Worm (Caenorhabditis elegans) whole organism, young adult: ENCODE data around the gene mpz-1.

Experiments
- B0019.2 ChIP-seq: fragments of 200-800 bp; sonication (Bioruptor generic); conservative IDR thresholded peaks from 2 replicates; pipeline ENCODE4 v1.3.6; 2022; ENCODE audit warnings: missing genetic modification reagents, missing genetic modification characterization, missing compliant biosample characterization
- B0035.1 ChIP-seq: sonication (generic microtip); optimal IDR thresholded peaks from 2 replicates; lab custom pipeline; 2016; ENCODE audit warnings: missing genetic modification characterization, mild to moderate bottlenecking, missing compliant biosample characterization, missing genotype, missing genetic modification reagents
- B0261.1 ChIP-seq: sonication (generic microtip); optimal IDR thresholded peaks from 2 replicates; lab custom pipeline; 2016; ENCODE audit warnings: mild to moderate bottlenecking, missing genetic modification characterization, moderate library complexity, missing compliant biosample characterization
- B0336.3 ChIP-seq: fragments of 200-800 bp; sonication (Bioruptor generic); IDR thresholded peaks from 2 replicates; pipeline ENCODE4 v1.3.6; 2022; ENCODE audit warnings: missing genetic modification characterization, missing compliant biosample characterization
- F22D6.2 ChIP-seq: sonication (generic microtip); optimal IDR thresholded peaks from 2 replicates; lab custom pipeline; 2016; ENCODE audit warnings: mild to moderate bottlenecking, missing genetic modification characterization, missing compliant biosample characterization
- F33H1.4 ChIP-seq: fragments of 200-800 bp; sonication (Bioruptor generic); IDR thresholded peaks from 2 replicates; pipeline ENCODE4 v1.3.6; 2022; ENCODE audit warnings: missing genetic modification reagents, missing genetic modification characterization, missing compliant biosample characterization
- F49E8.2 ChIP-seq: sonication (generic microtip); optimal IDR thresholded peaks from 3 replicates; lab custom pipeline; 2017; ENCODE audit warnings: missing genetic modification characterization, mild to moderate bottlenecking, missing compliant biosample characterization, antibody characterized with exemption, moderate library complexity; ENCODE audit not compliant: insufficient read depth
- K11D2.4 ChIP-seq: fragments of 200-800 bp; sonication (Bioruptor generic); IDR thresholded peaks from 2 replicates; pipeline ENCODE4 v1.3.6; 2022; ENCODE audit warnings: missing genetic modification reagents, missing genetic modification characterization, missing compliant biosample characterization
- T26A5.8 ChIP-seq: sonication (generic microtip); optimal IDR thresholded peaks from 2 replicates; lab custom pipeline; 2016; ENCODE audit warnings: missing genetic modification characterization, missing compliant biosample characterization
- akir-1 ChIP-seq: fragments of 200-800 bp; sonication (Bioruptor generic); optimal IDR thresholded peaks from 2 replicates; lab custom pipeline; 2018; ENCODE audit warnings: mild to moderate bottlenecking, missing genetic modification characterization, moderate library complexity, missing compliant biosample characterization
- cebp-1 ChIP-seq, 2 experiments: fragments of 200-800 bp in 1 of 2; sonication (Bioruptor generic) in 1 of 2; sonication (generic microtip) in 1 of 2; IDR thresholded peaks in 1 of 2; optimal IDR thresholded peaks in 1 of 2; 2 replicates each; pipeline versions ENCODE4 v1.3.6 to Lab custom; 2017 to 2022; ENCODE audit warnings: missing compliant biosample characterization in 2 of 2, missing genetic modification characterization in 2 of 2, mild to moderate bottlenecking in 1 of 2, missing genetic modification reagents in 1 of 2, moderate library complexity in 1 of 2
- ceh-100 ChIP-seq: fragments of 200-800 bp; sonication (Bioruptor generic); IDR thresholded peaks from 2 replicates; pipeline ENCODE4 v1.3.6; 2022; ENCODE audit warnings: missing genetic modification reagents, missing genetic modification characterization, missing compliant biosample characterization
- ceh-40 ChIP-seq: fragments of 200-800 bp; sonication (Bioruptor generic); IDR thresholded peaks from 2 replicates; pipeline ENCODE4 v1.3.6; 2022; ENCODE audit warnings: missing genetic modification characterization, missing compliant biosample characterization
- chd-7 ChIP-seq: sonication (generic microtip); optimal IDR thresholded peaks from 2 replicates; lab custom pipeline; 2016; ENCODE audit warnings: mild to moderate bottlenecking, missing genetic modification characterization, moderate library complexity, missing compliant biosample characterization
- dox-1 ChIP-seq: fragments of 200-800 bp; sonication (Bioruptor generic); IDR thresholded peaks from 2 replicates; pipeline ENCODE4 v1.3.6; 2022; ENCODE audit warnings: missing genetic modification reagents, missing genetic modification characterization, missing compliant biosample characterization
- dpl-1 ChIP-seq: fragments of 150-350 bp; optimal IDR thresholded peaks from 2 replicates; lab custom pipeline; 2014; ENCODE audit warnings: missing biosample characterization, missing genetic modification reagents, missing genetic modification characterization
- efl-1 ChIP-seq: fragments of 150-350 bp; optimal IDR thresholded peaks from 2 replicates; lab custom pipeline; 2014; ENCODE audit warnings: missing biosample characterization, missing genetic modification reagents, missing genetic modification characterization
- egl-18 ChIP-seq: fragments of 200-800 bp; sonication (Bioruptor generic); IDR thresholded peaks from 2 replicates; pipeline ENCODE4 v1.3.6; 2022; ENCODE audit warnings: missing genetic modification reagents, missing genetic modification characterization, missing compliant biosample characterization
- ekl-4 ChIP-seq: fragments of 200-800 bp; sonication (Bioruptor generic); IDR thresholded peaks from 2 replicates; pipeline ENCODE4 v1.3.6; 2022; ENCODE audit warnings: missing genetic modification reagents, missing genetic modification characterization, missing compliant biosample characterization
- him-1 ChIP-seq: sonication (generic microtip); optimal IDR thresholded peaks from 2 replicates; lab custom pipeline; 2016; ENCODE audit warnings: missing genotype, missing genetic modification reagents, missing genetic modification characterization, missing compliant biosample characterization
- lag-1 ChIP-seq: fragments of 200-800 bp; sonication (Bioruptor generic); IDR thresholded peaks from 2 replicates; pipeline ENCODE4 v1.3.6; 2022; ENCODE audit warnings: missing genetic modification reagents, missing genetic modification characterization, missing compliant biosample characterization
- lin-40 ChIP-seq: sonication (generic microtip); optimal IDR thresholded peaks from 2 replicates; lab custom pipeline; 2016; ENCODE audit warnings: missing genetic modification characterization, mild to moderate bottlenecking, missing compliant biosample characterization, missing genotype, missing genetic modification reagents
- lir-1 ChIP-seq: fragments of 200-800 bp; sonication (Bioruptor generic); conservative IDR thresholded peaks from 2 replicates; pipeline ENCODE4 v1.3.6; 2022; ENCODE audit warnings: missing genetic modification reagents, missing genetic modification characterization, missing compliant biosample characterization
- lsy-27 ChIP-seq: sonication (generic microtip); optimal IDR thresholded peaks from 2 replicates; lab custom pipeline; 2017; ENCODE audit warnings: missing genetic modification characterization, mild to moderate bottlenecking, missing compliant biosample characterization, antibody characterized with exemption, missing genotype, borderline replicate concordance; ENCODE audit not compliant: insufficient read depth
- madf-3 ChIP-seq: fragments of 200-800 bp; sonication (Bioruptor generic); IDR thresholded peaks from 2 replicates; pipeline ENCODE4 v1.3.6; 2022; ENCODE audit warnings: missing genetic modification reagents, missing genetic modification characterization, missing compliant biosample characterization
- madf-6 ChIP-seq: fragments of 200-800 bp; sonication (Bioruptor generic); IDR thresholded peaks from 2 replicates; pipeline ENCODE4 v1.3.6; 2022; ENCODE audit warnings: missing genetic modification reagents, missing genetic modification characterization, missing compliant biosample characterization
- mcd-1 ChIP-seq: fragments of 200-800 bp; sonication (Bioruptor generic); IDR thresholded peaks from 2 replicates; pipeline ENCODE4 v1.3.6; 2022; ENCODE audit warnings: missing genetic modification reagents, missing genetic modification characterization, missing compliant biosample characterization
- mes-4 ChIP-seq: sonication (generic microtip); optimal IDR thresholded peaks from 2 replicates; lab custom pipeline; 2016; ENCODE audit warnings: missing genotype, missing genetic modification characterization, missing compliant biosample characterization
- nfya-1 ChIP-seq: sonication (generic microtip); optimal IDR thresholded peaks from 2 replicates; lab custom pipeline; 2017; ENCODE audit warnings: antibody characterized with exemption, missing compliant biosample characterization, missing genetic modification characterization, borderline replicate concordance; ENCODE audit not compliant: insufficient read depth
- nfyb-1 ChIP-seq: fragments of 200-800 bp; sonication (Bioruptor generic); IDR thresholded peaks from 2 replicates; pipeline ENCODE4 v1.3.6; 2022; ENCODE audit warnings: missing genetic modification reagents, missing genetic modification characterization, missing compliant biosample characterization
- nhr-120 ChIP-seq: fragments of 200-800 bp; sonication (Bioruptor generic); IDR thresholded peaks from 2 replicates; pipeline ENCODE4 v1.3.6; 2022; ENCODE audit warnings: missing genetic modification characterization, missing compliant biosample characterization
- nhr-80 ChIP-seq: sonication (generic microtip); optimal IDR thresholded peaks from 2 replicates; lab custom pipeline; 2016; ENCODE audit warnings: missing genetic modification characterization, missing compliant biosample characterization
- pha-4 ChIP-seq: fragments of 150-350 bp; sonication (generic microtip); optimal IDR thresholded peaks from 2 replicates; lab custom pipeline; 2014; ENCODE audit warnings: missing biosample characterization, missing genetic modification reagents, missing genetic modification characterization
- rec-8 ChIP-seq, 2 experiments: sonication (generic microtip); optimal IDR thresholded peaks; 2 replicates each; lab custom pipeline; 2016; ENCODE audit warnings: mild to moderate bottlenecking in 2 of 2, missing genetic modification characterization in 2 of 2, missing genetic modification reagents in 2 of 2, missing genotype in 2 of 2, missing biosample characterization in 1 of 2, missing compliant biosample characterization in 1 of 2, moderate library complexity in 1 of 2
- somi-1 ChIP-seq: fragments of 200-800 bp; sonication (Bioruptor generic); optimal IDR thresholded peaks from 2 replicates; lab custom pipeline; 2018; ENCODE audit warnings: mild to moderate bottlenecking, missing genetic modification characterization, missing compliant biosample characterization
- unc-130 ChIP-seq: sonication (generic microtip); optimal IDR thresholded peaks from 2 replicates; lab custom pipeline; 2016; ENCODE audit warnings: missing genetic modification reagents, missing genetic modification characterization, missing compliant biosample characterization
- unc-62 ChIP-seq: fragments of 150-350 bp; optimal IDR thresholded peaks from 2 replicates; lab custom pipeline; 2014; ENCODE audit warnings: missing biosample characterization, missing genetic modification reagents, missing genetic modification characterization
- ztf-3 ChIP-seq: fragments of 200-800 bp; sonication (Bioruptor generic); optimal IDR thresholded peaks from 2 replicates; lab custom pipeline; 2018; ENCODE audit warnings: mild to moderate bottlenecking, missing genetic modification characterization, missing compliant biosample characterization

mpz-1 gene

ce11 chrII:10824046-10824445 lies 46.1 kb upstream of the mpz-1 start, which contains the start of the genes R06F6.12 and mix-1 (continued):
- TF ChIP-seq lir-1 (GFP tag; lab: Robert Waterston, UW) (no peak), rec-8 (tag; optimal IDR thresholded peaks at IDR 0.05; lab: Kevin White, UChicago) (peak in 1 of 2 experiments; percentile 12), F33H1.4 (GFP tag; lab: Robert Waterston, UW) (peak; percentile 59), lag-1 (GFP tag; lab: Robert Waterston, UW) (no peak), B0336.3 (no peak), unc-130 (GFP tag; lab: Kevin White, UChicago) (no peak), dpl-1 (GFP tag; lab: Kevin White, UChicago) (peak; percentile 81), him-1 (tag; lab: Kevin White, UChicago) (no peak), cebp-1 (GFP tag; IDR thresholded peaks at IDR 0.05; lab: Robert Waterston, UW) (no peak), cebp-1 (tag; optimal IDR thresholded peaks at IDR 0.05; lab: Kevin White, UChicago) (peak; percentile 68), nhr-120 (GFP tag; lab: Robert Waterston, UW) (no peak), ceh-100 (GFP tag; lab: Robert Waterston, UW) (no peak), nfyb-1 (GFP tag; lab: Robert Waterston, UW) (no peak), F49E8.2 (tag; lab: Kevin White, UChicago) (no peak), unc-62 (GFP tag; lab: Kevin White, UChicago) (no peak), mes-4 (no peak), T26A5.8 (tag; lab: Kevin White, UChicago) (no peak), akir-1 (GFP tag; lab: Kevin White, UChicago) (no peak), efl-1 (GFP tag; lab: Kevin White, UChicago) (peak; percentile 83), dox-1 (GFP tag; lab: Robert Waterston, UW) (peak; percentile 22; the same call in 1 of the 2 replicates), B0261.1 (no peak), lin-40 (peak; percentile 39), pha-4 (no peak), nfya-1 (tag; lab: Kevin White, UChicago) (no peak), lsy-27 (tag; lab: Kevin White, UChicago) (no peak), B0019.2 (GFP tag; lab: Robert Waterston, UW) (no peak), somi-1 (GFP tag; lab: Kevin White, UChicago) (no peak), K11D2.4 (no peak), mcd-1 (GFP tag; lab: Robert Waterston, UW) (peak; percentile 62), madf-6 (GFP tag; lab: Robert Waterston, UW) (peak; percentile 77), ztf-3 (no peak), ekl-4 (GFP tag; lab: Robert Waterston, UW) (no peak), chd-7 (tag; lab: Kevin White, UChicago) (no peak), B0035.1 (no peak), ceh-40 (GFP tag; lab: Robert Waterston, UW) (no peak)

- no peak for TF ChIP-seq madf-3
- TF ChIP-seq F22D6.2 (tag; lab: Kevin White, UChicago): no peak
- TF ChIP-seq nhr-80 (tag; lab: Kevin White, UChicago): peak; percentile 8
- TF ChIP-seq egl-18 (GFP tag; lab: Robert Waterston, UW): no peak
- no peak for TF ChIP-seq efl-1 (GFP tag; lab: Kevin White, UChicago)
Observed at ce11 chrII:10820679-10821078, 42.8 kb upstream of the mpz-1 start, which contains the start of gene ech-4. Gene ech-4, plus strand, starts transcription at chrII:10821031.
